Fruit fly (Drosophila melanogaster): Measurements from ENCODE around the gene CG7900.

The CG7900 gene

dm6 chr3R:8122198-8122970 is 28.5 kb downstream of the CG7900 start, which contains the start of gene CG7878 (continued):
- TF ChIP-seq D19B (GFP tag; optimal IDR thresholded peaks at IDR 0.05) (peak; percentile 11), CG10366 (GFP tag; IDR thresholded peaks at IDR 0.05) (0 out of 2 replicates have a peak, but pooled peaks have one; percentile 34), lola (GFP tag; optimal IDR thresholded peaks at IDR 0.05) (peak in 1 of 3 experiments; percentile 21), CG12299 (tag; optimal IDR thresholded peaks at IDR 0.05) (no peak), Max (GFP tag; optimal IDR thresholded peaks at IDR 0.05) (peak; percentile 73), CG13894 (tag; optimal IDR thresholded peaks at IDR 0.05) (peak; percentile 79), CG7987 (GFP tag; optimal IDR thresholded peaks at IDR 0.05) (peak; percentile 3), fru (optimal IDR thresholded peaks at IDR 0.05) (no peak), disco-r (GFP tag; optimal IDR thresholded peaks at IDR 0.05) (no peak), CG17568 (GFP tag; optimal IDR thresholded peaks at IDR 0.05) (no peak), CG15011 (GFP tag; optimal IDR thresholded peaks at IDR 0.05) (no peak), CG10565 (GFP tag; optimal IDR thresholded peaks at IDR 0.05) (no peak), caup (GFP tag; optimal IDR thresholded peaks at IDR 0.05; ENCODE audit: severe bottlenecking) (peak; percentile 50), CG12219 (GFP tag; optimal IDR thresholded peaks at IDR 0.05) (no peak), HLH4C (GFP tag; IDR thresholded peaks at IDR 0.05; ENCODE audit: partially characterized antibody) (peak; percentile 90), Dip2 (GFP tag; IDR thresholded peaks at IDR 0.05) (no peak), Ets97D (GFP tag; optimal IDR thresholded peaks at IDR 0.05) (peak; percentile 83), bsh (GFP tag; optimal IDR thresholded peaks at IDR 0.05) (peak in 1 of 2 experiments; percentile 33), tll (GFP tag; optimal IDR thresholded peaks at IDR 0.05) (no peak), sima (GFP tag; optimal IDR thresholded peaks at IDR 0.05) (no peak), CG11723 (GFP tag; optimal IDR thresholded peaks at IDR 0.05) (no peak), CG33213 (GFP tag; optimal IDR thresholded peaks at IDR 0.05) (peak; percentile 57), oc (tag; optimal IDR thresholded peaks at IDR 0.05) (no peak), Abd-B (GFP tag; optimal IDR thresholded peaks at IDR 0.05) (peak; percentile 59), CG5245 (GFP tag; optimal IDR thresholded peaks at IDR 0.05) (peak; percentile 17), CG8290 (GFP tag; optimal IDR thresholded peaks at IDR 0.05) (peak; percentile 82), CG8290 (tag; optimal IDR thresholded peaks at IDR 0.05) (peak; percentile 51 to 87), CG2202 (tag; optimal IDR thresholded peaks at IDR 0.05) (no peak), Sox100B (GFP tag; optimal IDR thresholded peaks at IDR 0.05) (peak; percentile 18), dan (GFP tag; IDR thresholded peaks at IDR 0.05) (no peak), CG13624 (GFP tag; optimal IDR thresholded peaks at IDR 0.05) (peak; percentile 60), CG8359 (GFP tag; optimal IDR thresholded peaks at IDR 0.05; ENCODE audit: borderline replicate concordance) (peak; percentile 10), D (optimal IDR thresholded peaks at IDR 0.05) (no peak), D (GFP tag; optimal IDR thresholded peaks at IDR 0.05) (no peak), CG18619 (GFP tag; optimal IDR thresholded peaks at IDR 0.05) (peak; percentile 7), hkb (optimal IDR thresholded peaks at IDR 0.05) (no peak), hkb (GFP tag; IDR thresholded peaks at IDR 0.05) (peak; percentile 59), Optix (GFP tag; IDR thresholded peaks at IDR 0.05) (no peak), Hand (GFP tag; optimal IDR thresholded peaks at IDR 0.05) (no peak), fd96Cb (tag; optimal IDR thresholded peaks at IDR 0.05) (peak; percentile 9), lab (GFP tag; optimal IDR thresholded peaks at IDR 0.05) (peak; percentile 71), CG4707 (GFP tag; optimal IDR thresholded peaks at IDR 0.05) (no peak), CTCF (GFP tag; optimal IDR thresholded peaks at IDR 0.05) (no peak), repo (GFP tag; optimal IDR thresholded peaks at IDR 0.05) (peak; percentile 37), CG5953 (GFP tag; IDR thresholded peaks at IDR 0.05) (no peak), slbo (GFP tag; IDR thresholded peaks at IDR 0.05) (peak; percentile 78), NK7.1 (GFP tag; optimal IDR thresholded peaks at IDR 0.05) (no peak), cato (GFP tag; optimal IDR thresholded peaks at IDR 0.05; ENCODE audit: borderline replicate concordance) (no peak), E2f2 (GFP tag; IDR thresholded peaks at IDR 0.05) (peak; percentile 85), ATbp (GFP tag; optimal IDR thresholded peaks at IDR 0.05) (no peak)

Data from whole organism, embryonic.